Worm (Caenorhabditis elegans): ENCODE measurements around the gene alg-3.
A peak's percentile ranks its signal among the peaks of the same experiment; 100 is the strongest.

The alg-3 gene

DNA sequence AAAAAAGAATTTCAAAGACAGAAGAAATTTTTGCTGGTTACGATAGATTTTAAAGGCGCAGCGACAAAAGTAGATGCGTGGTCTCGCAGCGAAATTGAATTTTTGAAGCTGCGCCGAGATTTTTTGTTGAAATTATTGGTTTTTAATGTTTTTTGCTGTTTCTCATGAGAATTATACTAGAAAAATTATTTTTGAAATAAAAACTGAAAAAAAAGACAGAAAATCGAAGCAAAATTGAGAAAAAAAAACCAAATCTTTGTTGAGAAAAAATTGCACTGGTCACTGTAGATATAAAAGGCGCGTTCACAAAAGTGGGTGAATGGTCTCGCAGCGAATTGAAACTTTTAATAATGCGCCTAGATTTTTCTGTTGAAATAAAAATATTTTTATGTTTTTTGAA is 8.4 kb upstream of the alg-3 start (continued):
- TF ChIP-seq lsl-1 (GFP tag; optimal IDR thresholded peaks at IDR 0.05): peak; percentile 98
- TF ChIP-seq B0019.2 (GFP tag; conservative IDR thresholded peaks at IDR 0.05): no peak
- TF ChIP-seq unc-130 (GFP tag; optimal IDR thresholded peaks at IDR 0.05): peak; percentile 23
- peak; percentile 97 for TF ChIP-seq xnd-1 (tag; optimal IDR thresholded peaks at IDR 0.05)
- TF ChIP-seq snpc-1.3 (tag; optimal IDR thresholded peaks at IDR 0.05; ENCODE audit: insufficient read depth): peak; percentile 56
- TF ChIP-seq atf-7 (tag; optimal IDR thresholded peaks at IDR 0.05): no peak
- TF ChIP-seq unc-62 (GFP tag; optimal IDR thresholded peaks at IDR 0.05): no peak
- peak; percentile 48; the same call in 1 of the 2 replicates for TF ChIP-seq pbrm-1 (GFP tag; IDR thresholded peaks at IDR 0.05)
- no peak for TF ChIP-seq F57A8.1 (GFP tag; optimal IDR thresholded peaks at IDR 0.05)

- TF ChIP-seq nfya-2 (GFP tag; IDR thresholded peaks at IDR 0.05): no peak
- no peak for TF ChIP-seq snpc-1.3 (tag; optimal IDR thresholded peaks at IDR 0.05; ENCODE audit: insufficient read depth)
- TF ChIP-seq attf-5 (GFP tag; optimal IDR thresholded peaks at IDR 0.05): no peak
- TF ChIP-seq ceh-100 (GFP tag; IDR thresholded peaks at IDR 0.05): no peak
- no peak for TF ChIP-seq hrde-1 (tag; optimal IDR thresholded peaks at IDR 0.05; ENCODE audit: borderline replicate concordance)
- TF ChIP-seq die-1 (tag; optimal IDR thresholded peaks at IDR 0.05): no peak
- TF ChIP-seq K12H6.12 (tag; optimal IDR thresholded peaks at IDR 0.05): no peak
Observed at ce11 chrIV:11697514-11697913, 6.5 kb upstream of the alg-3 start.

- TF ChIP-seq repo-1 (tag; optimal IDR thresholded peaks at IDR 0.05) (no peak), hmg-20 (GFP tag; IDR thresholded peaks at IDR 0.05) (no peak), F55B11.4 (tag; optimal IDR thresholded peaks at IDR 0.05; ENCODE audit: borderline replicate concordance, insufficient read depth) (no peak), ZK185.1 (tag; optimal IDR thresholded peaks at IDR 0.05; ENCODE audit: poor library complexity, severe bottlenecking) (no peak), snpc-1.1 (tag; optimal IDR thresholded peaks at IDR 0.05; ENCODE audit: insufficient read depth) (no peak), B0261.1 (tag; optimal IDR thresholded peaks at IDR 0.05) (no peak), cebp-2 (GFP tag; IDR thresholded peaks at IDR 0.05) (no peak), ekl-4 (GFP tag; IDR thresholded peaks at IDR 0.05) (no peak), ceh-58 (GFP tag; IDR thresholded peaks at IDR 0.05) (no peak), ceh-91 (GFP tag; IDR thresholded peaks at IDR 0.05) (no peak), dpl-1 (GFP tag; optimal IDR thresholded peaks at IDR 0.05) (no peak), rpc-1 (optimal IDR thresholded peaks at IDR 0.05) (no peak), rpc-1 (tag; optimal IDR thresholded peaks at IDR 0.05) (no peak), snpc-4 (GFP tag; optimal IDR thresholded peaks at IDR 0.05) (no peak), snpc-4 (tag; optimal IDR thresholded peaks at IDR 0.05) (no peak), T26A5.8 (tag; optimal IDR thresholded peaks at IDR 0.05) (no peak)
Observed at ce11 chrIV:11700100-11700499, 3.9 kb upstream of the alg-3 start.

DNA sequence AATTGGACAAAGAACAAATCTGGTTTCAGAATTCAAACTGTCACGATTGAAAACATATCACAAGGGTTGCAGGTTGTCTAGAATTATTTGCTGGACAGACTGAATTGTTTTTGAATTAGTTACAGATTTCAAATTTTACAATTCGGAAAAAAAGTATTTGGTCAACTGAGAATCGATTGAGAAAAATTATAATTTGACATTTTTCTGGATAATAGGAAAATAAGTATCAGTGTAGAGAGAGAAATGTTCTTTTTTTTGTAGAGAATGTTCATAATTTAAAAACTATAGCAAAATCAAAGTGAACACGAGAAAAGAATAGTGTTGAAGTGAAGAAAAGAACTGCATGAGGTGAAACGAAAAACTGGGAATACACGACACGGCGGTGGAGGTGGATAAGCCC is 3.3 kb upstream of the alg-3 start, which contains the start of gene dpy-20:
TSS of gene dpy-20 (minus strand) at position 101 of the 400 bp plus-strand sequence.
- TF ChIP-seq lin-54 (GFP tag; optimal IDR thresholded peaks at IDR 0.05): no peak
- TF ChIP-seq lin-26 (GFP tag; IDR thresholded peaks at IDR 0.05): no peak
- TF ChIP-seq repo-1 (tag; optimal IDR thresholded peaks at IDR 0.05): no peak
- TF ChIP-seq ztf-6 (GFP tag; IDR thresholded peaks at IDR 0.05): no peak
- no peak for TF ChIP-seq ama-1 (optimal IDR thresholded peaks at IDR 0.05)
- no peak for TF ChIP-seq ama-1 (GFP tag; optimal IDR thresholded peaks at IDR 0.05)
- no peak for TF ChIP-seq madf-10 (tag; optimal IDR thresholded peaks at IDR 0.05)
- no peak for TF ChIP-seq F57C9.4 (tag; optimal IDR thresholded peaks at IDR 0.05)
- TF ChIP-seq Y95B8A.8 (GFP tag; IDR thresholded peaks at IDR 0.05): no peak
- TF ChIP-seq ztf-22 (GFP tag; optimal IDR thresholded peaks at IDR 0.05): no peak
- TF ChIP-seq K12H6.12 (tag; optimal IDR thresholded peaks at IDR 0.05): no peak
- no peak for TF ChIP-seq madf-6 (GFP tag; IDR thresholded peaks at IDR 0.05)
- TF ChIP-seq nhr-179 (tag; optimal IDR thresholded peaks at IDR 0.05): no peak
- TF ChIP-seq attf-6 (GFP tag; IDR thresholded peaks at IDR 0.05): no peak
- TF ChIP-seq hsf-1 (GFP tag; IDR thresholded peaks at IDR 0.05): no peak
- no peak for TF ChIP-seq Y53G8AR.9 (GFP tag; conservative IDR thresholded peaks at IDR 0.05)
- no peak for TF ChIP-seq hlh-12 (tag; optimal IDR thresholded peaks at IDR 0.05)

All from whole organism, young adult.